Worm (Caenorhabditis elegans) whole organism, late embryonic: ENCODE results near the gene daf-18.

Experiments
- C38D4.7 ChIP-seq: fragments of 200-800 bp; sonication (Bioruptor generic); optimal IDR thresholded peaks from 2 replicates; lab custom pipeline; 2018; ENCODE audit warnings: mild to moderate bottlenecking, missing genetic modification characterization, moderate library complexity, missing compliant biosample characterization
- K02D7.2 ChIP-seq: sonication (generic microtip); optimal IDR thresholded peaks from 2 replicates; lab custom pipeline; 2017; ENCODE audit warnings: mild to moderate bottlenecking, missing genetic modification characterization, missing compliant biosample characterization
- K09A11.1 ChIP-seq: sonication (generic microtip); optimal IDR thresholded peaks from 2 replicates; lab custom pipeline; 2017; ENCODE audit warnings: antibody characterized with exemption, mild to moderate bottlenecking, missing genetic modification characterization, missing compliant biosample characterization; ENCODE audit not compliant: insufficient read depth
- Y22D7AL.16 ChIP-seq: sonication (generic microtip); optimal IDR thresholded peaks from 2 replicates; lab custom pipeline; 2016; ENCODE audit warnings: missing genetic modification characterization, missing compliant biosample characterization
- ama-1 ChIP-seq: fragments of 150-350 bp; optimal IDR thresholded peaks from 2 replicates; lab custom pipeline; 2014
- ceh-19 ChIP-seq: fragments of 200-800 bp; sonication (Bioruptor generic); optimal IDR thresholded peaks from 2 replicates; lab custom pipeline; 2018; ENCODE audit warnings: mild to moderate bottlenecking, missing genetic modification characterization, missing compliant biosample characterization
- ceh-2 ChIP-seq: sonication (generic microtip); optimal IDR thresholded peaks from 2 replicates; lab custom pipeline; 2016; ENCODE audit warnings: missing genotype, missing genetic modification characterization, missing compliant biosample characterization
- ceh-24 ChIP-seq: sonication (generic microtip); optimal IDR thresholded peaks from 2 replicates; lab custom pipeline; 2016; ENCODE audit warnings: mild to moderate bottlenecking, missing genetic modification characterization, missing compliant biosample characterization
- ceh-31 ChIP-seq: sonication (generic microtip); optimal IDR thresholded peaks from 2 replicates; lab custom pipeline; 2016; ENCODE audit warnings: missing genetic modification characterization, missing compliant biosample characterization
- dmd-4 ChIP-seq: sonication (generic microtip); optimal IDR thresholded peaks from 2 replicates; lab custom pipeline; 2016; ENCODE audit warnings: borderline replicate concordance, missing genetic modification characterization, missing compliant biosample characterization
- elt-4 ChIP-seq: sonication (generic microtip); optimal IDR thresholded peaks from 2 replicates; lab custom pipeline; 2016; ENCODE audit warnings: missing genetic modification characterization, missing compliant biosample characterization
- eyg-1 ChIP-seq: sonication (generic microtip); optimal IDR thresholded peaks from 2 replicates; lab custom pipeline; 2016; ENCODE audit warnings: missing genotype, missing genetic modification characterization, missing compliant biosample characterization
- fkh-10 ChIP-seq: fragments of 150-350 bp; optimal IDR thresholded peaks from 2 replicates; lab custom pipeline; 2014; ENCODE audit warnings: missing biosample characterization, missing genetic modification reagents, missing genetic modification characterization
- hlh-13 ChIP-seq: fragments of 200-800 bp; sonication (Bioruptor generic); optimal IDR thresholded peaks from 2 replicates; lab custom pipeline; 2018; ENCODE audit warnings: mild to moderate bottlenecking, missing genetic modification characterization, missing compliant biosample characterization
- hlh-15 ChIP-seq: sonication (generic microtip); optimal IDR thresholded peaks from 2 replicates; lab custom pipeline; 2016; ENCODE audit warnings: missing genetic modification characterization, missing compliant biosample characterization
- hlh-30 ChIP-seq: sonication (generic microtip); optimal IDR thresholded peaks from 2 replicates; lab custom pipeline; 2017; ENCODE audit warnings: antibody characterized with exemption, missing genetic modification characterization, missing compliant biosample characterization; ENCODE audit not compliant: insufficient read depth
- hlh-6 ChIP-seq: sonication (generic microtip); optimal IDR thresholded peaks from 2 replicates; lab custom pipeline; 2016; ENCODE audit warnings: missing genotype, missing genetic modification characterization, missing compliant biosample characterization
- lin-11 ChIP-seq: fragments of 200-800 bp; sonication (Bioruptor generic); optimal IDR thresholded peaks from 2 replicates; lab custom pipeline; 2018; ENCODE audit warnings: mild to moderate bottlenecking, missing genetic modification characterization, missing compliant biosample characterization
- npax-4 ChIP-seq: sonication (generic microtip); optimal IDR thresholded peaks from 2 replicates; lab custom pipeline; 2016; ENCODE audit warnings: missing genetic modification characterization, missing compliant biosample characterization
- pha-2 ChIP-seq: sonication (generic microtip); optimal IDR thresholded peaks from 2 replicates; lab custom pipeline; 2017; ENCODE audit warnings: mild to moderate bottlenecking, missing genetic modification characterization, missing compliant biosample characterization
- rnt-1 ChIP-seq: sonication (generic microtip); optimal IDR thresholded peaks from 2 replicates; lab custom pipeline; 2016; ENCODE audit warnings: missing genetic modification characterization, missing compliant biosample characterization
- sox-2 ChIP-seq: fragments of 200-800 bp; sonication (Bioruptor generic); IDR thresholded peaks from 2 replicates; pipeline ENCODE4 v1.3.6; 2022; ENCODE audit warnings: missing genetic modification reagents, missing genetic modification characterization, missing compliant biosample characterization
- zip-5 ChIP-seq: sonication (generic microtip); optimal IDR thresholded peaks from 2 replicates; lab custom pipeline; 2016; ENCODE audit warnings: missing genetic modification characterization, missing compliant biosample characterization

The daf-18 gene

ce11 chrIV:375915-376314 lies 49.1 kb downstream of the daf-18 start, which contains the start of gene fln-1:
fln-1 (minus strand) TSS chrIV:376015.
- TF ChIP-seq npax-4: no peak
- TF ChIP-seq hlh-15 (tag; lab: Kevin White, UChicago): no peak
- TF ChIP-seq K09A11.1 (tag; lab: Kevin White, UChicago): no peak
- TF ChIP-seq hlh-6 (tag; lab: Kevin White, UChicago): no peak
- no peak for TF ChIP-seq K02D7.2 (tag; lab: Kevin White, UChicago)
- no peak for TF ChIP-seq ceh-19 (GFP tag; lab: Kevin White, UChicago)
- TF ChIP-seq elt-4 (tag; lab: Kevin White, UChicago): no peak
- TF ChIP-seq C38D4.7: no peak
- no peak for TF ChIP-seq eyg-1

- TF ChIP-seq sox-2 (no peak), dmd-4 (no peak), hlh-13 (GFP tag; lab: Kevin White, UChicago) (no peak), lin-11 (tag; lab: Kevin White, UChicago) (no peak), hlh-30 (no peak), ama-1 (lab: Kevin White, UChicago) (no peak), rnt-1 (tag; lab: Kevin White, UChicago) (no peak), pha-2 (no peak), hlh-6 (tag; lab: Kevin White, UChicago) (no peak), ceh-2 (tag; lab: Kevin White, UChicago) (no peak), ceh-24 (tag; lab: Kevin White, UChicago) (no peak), Y22D7AL.16 (tag; lab: Kevin White, UChicago) (no peak), fkh-10 (GFP tag; lab: Kevin White, UChicago) (no peak)
Observed at ce11 chrIV:373963-374362, 51.0 kb downstream of the daf-18 start.

ce11 chrIV:372146-372789 lies 52.7 kb downstream of the daf-18 start:
- no peak for TF ChIP-seq zip-5 (tag; lab: Kevin White, UChicago)
- TF ChIP-seq ceh-31 (tag; lab: Kevin White, UChicago): peak; percentile 33
